Fruit fly (Drosophila melanogaster): ENCODE measurements around the gene eya.

The eya gene

dm6 chr2L:6533719-6534118 lies 13.1 kb downstream of the eya start:
- TF ChIP-seq CG11762 (GFP tag; optimal IDR thresholded peaks at IDR 0.05; ENCODE audit: insufficient read depth) (no peak), ss (GFP tag; optimal IDR thresholded peaks at IDR 0.05) (peak in 1 of 2 experiments; percentile 96), acj6 (GFP tag; optimal IDR thresholded peaks at IDR 0.05) (no peak), spab (GFP tag; optimal IDR thresholded peaks at IDR 0.05) (no peak), Smox (GFP tag; optimal IDR thresholded peaks at IDR 0.05) (no peak)

dm6 chr2L:6532977-6533376 lies 13.8 kb downstream of the eya start:
- no peak for TF ChIP-seq Hr38 (GFP tag; optimal IDR thresholded peaks at IDR 0.05)
- no peak for TF ChIP-seq net (GFP tag; optimal IDR thresholded peaks at IDR 0.05)
- no peak for TF ChIP-seq CG8632 (GFP tag; optimal IDR thresholded peaks at IDR 0.05)
- no peak for TF ChIP-seq Lpt (GFP tag; optimal IDR thresholded peaks at IDR 0.05)
- TF ChIP-seq Smox (GFP tag; optimal IDR thresholded peaks at IDR 0.05) = no peak
- TF ChIP-seq CG6808 (GFP tag; optimal IDR thresholded peaks at IDR 0.05) = no peak
- no peak for TF ChIP-seq eg (GFP tag; IDR thresholded peaks at IDR 0.05)
- no peak for TF ChIP-seq Gug (GFP tag; IDR thresholded peaks at IDR 0.05)
- no peak for TF ChIP-seq CG11902 (GFP tag; optimal IDR thresholded peaks at IDR 0.05)
- no peak for TF ChIP-seq cyc (GFP tag; optimal IDR thresholded peaks at IDR 0.05)
- no peak for TF ChIP-seq Met (GFP tag; optimal IDR thresholded peaks at IDR 0.05)
- no peak for TF ChIP-seq esn (GFP tag; optimal IDR thresholded peaks at IDR 0.05)
- TF ChIP-seq CG16779 (tag; optimal IDR thresholded peaks at IDR 0.05) = no peak
- no peak for TF ChIP-seq CG9139 (GFP tag; optimal IDR thresholded peaks at IDR 0.05)
- TF ChIP-seq OdsH (GFP tag; optimal IDR thresholded peaks at IDR 0.05) = no peak
- no peak for TF ChIP-seq achi (GFP tag; optimal IDR thresholded peaks at IDR 0.05)
- no peak for TF ChIP-seq ss (GFP tag; optimal IDR thresholded peaks at IDR 0.05)
- no peak for TF ChIP-seq Hr39 (GFP tag; optimal IDR thresholded peaks at IDR 0.05)

- no peak for TF ChIP-seq CG4318 (GFP tag; optimal IDR thresholded peaks at IDR 0.05)
- TF ChIP-seq CG6854 (GFP tag; optimal IDR thresholded peaks at IDR 0.05) = no peak
- TF ChIP-seq CG8632 (GFP tag; optimal IDR thresholded peaks at IDR 0.05) = no peak
- TF ChIP-seq CG31627 (GFP tag; optimal IDR thresholded peaks at IDR 0.05) = no peak
- TF ChIP-seq Eip78C (GFP tag) = peak; percentile 17
- no peak for TF ChIP-seq spab (GFP tag; optimal IDR thresholded peaks at IDR 0.05)
Measured at dm6 chr2L:6531985-6532699, 14.6 kb downstream of the eya start.

dm6 chr2L:6530952-6531512 lies 15.7 kb downstream of the eya start:
- TF ChIP-seq CG9139 (GFP tag; optimal IDR thresholded peaks at IDR 0.05) = no peak
- no peak for TF ChIP-seq CG6163 (GFP tag; IDR thresholded peaks at IDR 0.05)
- TF ChIP-seq fd59A (GFP tag; optimal IDR thresholded peaks at IDR 0.05) = no peak
- no peak for TF ChIP-seq CG11902 (GFP tag; optimal IDR thresholded peaks at IDR 0.05)
- TF ChIP-seq Lpt (GFP tag; optimal IDR thresholded peaks at IDR 0.05) = no peak
- TF ChIP-seq CG3919 (GFP tag; optimal IDR thresholded peaks at IDR 0.05) = no peak
- no peak for TF ChIP-seq OdsH (GFP tag; optimal IDR thresholded peaks at IDR 0.05)
- TF ChIP-seq Ets21C (GFP tag; optimal IDR thresholded peaks at IDR 0.05) = no peak
- no peak for TF ChIP-seq Sox15 (GFP tag; optimal IDR thresholded peaks at IDR 0.05)
- TF ChIP-seq Gug (GFP tag; IDR thresholded peaks at IDR 0.05) = no peak
- no peak for TF ChIP-seq CG6792 (GFP tag; optimal IDR thresholded peaks at IDR 0.05)
- no peak for TF ChIP-seq CG1621 (tag; optimal IDR thresholded peaks at IDR 0.05)
- no peak for TF ChIP-seq Eip75B (GFP tag; optimal IDR thresholded peaks at IDR 0.05)
- TF ChIP-seq ss (GFP tag; optimal IDR thresholded peaks at IDR 0.05) = no peak
- no peak for TF ChIP-seq spab (GFP tag; optimal IDR thresholded peaks at IDR 0.05)
- no peak for TF ChIP-seq Ets96B (tag; optimal IDR thresholded peaks at IDR 0.05)
- TF ChIP-seq CG16779 (tag; optimal IDR thresholded peaks at IDR 0.05) = no peak
- no peak for TF ChIP-seq net (GFP tag; optimal IDR thresholded peaks at IDR 0.05)
- no peak for TF ChIP-seq CG4318 (GFP tag; optimal IDR thresholded peaks at IDR 0.05)
- no peak for TF ChIP-seq CG10631 (GFP tag; optimal IDR thresholded peaks at IDR 0.05)

Measured in whole organism, prepupa.